Worm (Caenorhabditis elegans): Measurements from ENCODE around the gene nstp-8.

The nstp-8 gene

ce11 chrV:2244751-2245150, 29.3 kb downstream of the nstp-8 start, which contains the start of gene cyp-33C5:
Gene cyp-33C5 (plus strand): TSS chrV:2245004.
- TF ChIP-seq sdz-12 (GFP tag; optimal IDR thresholded peaks at IDR 0.05) (no peak), egl-27 (tag; optimal IDR thresholded peaks at IDR 0.05) (no peak), zip-2 (tag; optimal IDR thresholded peaks at IDR 0.05) (no peak), mxl-2 (GFP tag; conservative IDR thresholded peaks at IDR 0.05) (no peak), spr-3 (GFP tag; optimal IDR thresholded peaks at IDR 0.05) (no peak), pqm-1 (tag; optimal IDR thresholded peaks at IDR 0.05) (peak; percentile 23), lin-1 (GFP tag; IDR thresholded peaks at IDR 0.05) (0 out of 2 replicates have a peak, but pooled peaks have one; percentile 41), ztf-7 (tag; optimal IDR thresholded peaks at IDR 0.05) (no peak), duxl-1 (tag; optimal IDR thresholded peaks at IDR 0.05; ENCODE audit: poor library complexity) (peak; percentile 5), hlh-11 (tag; optimal IDR thresholded peaks at IDR 0.05) (peak; percentile 25), daf-16 (GFP tag; optimal IDR thresholded peaks at IDR 0.05) (no peak), daf-16 (tag; optimal IDR thresholded peaks at IDR 0.05) (peak; percentile 46), dve-1 (tag; optimal IDR thresholded peaks at IDR 0.05; ENCODE audit: insufficient read depth) (peak; percentile 54), nhr-28 (tag; optimal IDR thresholded peaks at IDR 0.05) (peak; percentile 98), dmd-6 (GFP tag; IDR thresholded peaks at IDR 0.05) (peak; percentile 70)

ce11 chrV:2249310-2249709, 33.9 kb downstream of the nstp-8 start, which contains the start of gene cyp-33C6:
Gene cyp-33C6 (minus strand): TSS chrV:2249410.
- no peak for TF ChIP-seq mxl-2 (GFP tag; conservative IDR thresholded peaks at IDR 0.05)
- no peak for TF ChIP-seq lin-29 (GFP tag; IDR thresholded peaks at IDR 0.05)
- no peak for TF ChIP-seq attf-4 (tag; optimal IDR thresholded peaks at IDR 0.05)
- TF ChIP-seq daf-16 (GFP tag; optimal IDR thresholded peaks at IDR 0.05) = no peak
- TF ChIP-seq daf-16 (tag; optimal IDR thresholded peaks at IDR 0.05) = no peak
- no peak for TF ChIP-seq F10B5.3 (tag; optimal IDR thresholded peaks at IDR 0.05)
- no peak for TF ChIP-seq Y75B8A.6 (GFP tag; IDR thresholded peaks at IDR 0.05)
- no peak for TF ChIP-seq nhr-48 (tag; optimal IDR thresholded peaks at IDR 0.05)
- TF ChIP-seq lin-39 (tag; optimal IDR thresholded peaks at IDR 0.05) = no peak
- no peak for TF ChIP-seq mep-1 (tag; optimal IDR thresholded peaks at IDR 0.05)
- no peak for TF ChIP-seq rbr-2 (tag; optimal IDR thresholded peaks at IDR 0.05)

ce11 chrV:2250126-2250590, 34.7 kb downstream of the nstp-8 start, which contains the start of gene cyp-33C7:
Gene cyp-33C7 (plus strand): TSS chrV:2250540.
- TF ChIP-seq hmg-1.1 (GFP tag; IDR thresholded peaks at IDR 0.05) (no peak), nhr-48 (tag; optimal IDR thresholded peaks at IDR 0.05) (peak; percentile 29), attf-4 (tag; optimal IDR thresholded peaks at IDR 0.05) (no peak), F10B5.3 (tag; optimal IDR thresholded peaks at IDR 0.05) (no peak), F26F4.8 (GFP tag; conservative IDR thresholded peaks at IDR 0.05) (no peak), duxl-1 (tag; optimal IDR thresholded peaks at IDR 0.05; ENCODE audit: poor library complexity) (no peak), F44E2.7 (GFP tag; IDR thresholded peaks at IDR 0.05) (no peak), aha-1 (tag) (peak; percentile 45), F37D6.2 (tag; optimal IDR thresholded peaks at IDR 0.05) (no peak), ceh-32 (tag; optimal IDR thresholded peaks at IDR 0.05; ENCODE audit: poor library complexity) (no peak), aly-2 (tag; optimal IDR thresholded peaks at IDR 0.05) (no peak), hlh-30 (tag; optimal IDR thresholded peaks at IDR 0.05; ENCODE audit: insufficient read depth) (peak; percentile 90), egl-43 (GFP tag; IDR thresholded peaks at IDR 0.05) (no peak), ceh-44 (GFP tag; IDR thresholded peaks at IDR 0.05) (no peak), lin-13 (GFP tag; optimal IDR thresholded peaks at IDR 0.05) (no peak), zip-2 (tag; optimal IDR thresholded peaks at IDR 0.05) (no peak), mes-2 (tag; optimal IDR thresholded peaks at IDR 0.05; ENCODE audit: poor library complexity, severe bottlenecking) (peak; percentile 44), ctbp-1 (GFP tag; IDR thresholded peaks at IDR 0.05) (no peak), php-3 (GFP tag; IDR thresholded peaks at IDR 0.05) (no peak), lsy-2 (tag; optimal IDR thresholded peaks at IDR 0.05) (no peak), zag-1 (tag; optimal IDR thresholded peaks at IDR 0.05) (no peak), daf-19 (GFP tag; conservative IDR thresholded peaks at IDR 0.05) (no peak), nhr-10 (tag; optimal IDR thresholded peaks at IDR 0.05) (no peak), lin-38 (GFP tag; IDR thresholded peaks at IDR 0.05) (no peak), spr-1 (tag; optimal IDR thresholded peaks at IDR 0.05) (no peak), madf-5 (GFP tag; IDR thresholded peaks at IDR 0.05) (no peak), lin-29 (GFP tag; IDR thresholded peaks at IDR 0.05) (no peak), Y5F2A.4 (GFP tag; optimal IDR thresholded peaks at IDR 0.05) (no peak), set-16 (GFP tag; IDR thresholded peaks at IDR 0.05) (no peak), unc-62 (GFP tag; optimal IDR thresholded peaks at IDR 0.05 in 1 of 2) (peak in 1 of 2 experiments; percentile 48), unc-62 (tag; optimal IDR thresholded peaks at IDR 0.05) (no peak), sdz-12 (GFP tag; optimal IDR thresholded peaks at IDR 0.05) (no peak)

All from whole organism, L4 larva.